Worm (Caenorhabditis elegans) whole organism, midembryonic: ENCODE data around the gene asp-15.
A peak's percentile ranks its signal among the peaks of the same experiment; 100 is the strongest.
"Not testable (repeated sequence)": the region's sequence is repeated elsewhere in the genome, so short reads cannot be mapped to it uniquely, and the experiment has no call there.

Experiments used
- T22C8.4 ChIP-seq: fragments of 200-800 bp; sonication (Bioruptor generic); IDR thresholded peaks from 2 replicates; pipeline ENCODE4 v1.3.6; 2022; ENCODE audit warnings: missing genetic modification characterization, missing compliant biosample characterization
- cog-1 ChIP-seq: sonication (generic microtip); optimal IDR thresholded peaks from 2 replicates; lab custom pipeline; 2016; ENCODE audit warnings: missing genetic modification characterization, missing compliant biosample characterization
- flt-1 ChIP-seq: fragments of 200-800 bp; sonication (Bioruptor generic); IDR thresholded peaks from 2 replicates; pipeline ENCODE4 v1.3.6; 2022; ENCODE audit warnings: missing genetic modification characterization, missing compliant biosample characterization
- klf-2 ChIP-seq: fragments of 200-800 bp; sonication (Bioruptor generic); conservative IDR thresholded peaks from 2 replicates; pipeline ENCODE4 v1.3.6; 2022; ENCODE audit warnings: missing genetic modification reagents, missing genetic modification characterization, missing compliant biosample characterization
- med-1 ChIP-seq: sonication (generic microtip); optimal IDR thresholded peaks from 2 replicates; lab custom pipeline; 2017; ENCODE audit warnings: missing genetic modification characterization, mild to moderate bottlenecking, missing compliant biosample characterization, antibody characterized with exemption, missing genetic modification reagents; ENCODE audit not compliant: insufficient read depth
- ref-1 ChIP-seq: fragments of 200-800 bp; sonication (Bioruptor generic); conservative IDR thresholded peaks from 2 replicates; pipeline ENCODE4 v1.3.6; 2022; ENCODE audit warnings: missing genetic modification reagents, missing genetic modification characterization, missing compliant biosample characterization
- tab-1 ChIP-seq: fragments of 200-800 bp; sonication (Bioruptor generic); IDR thresholded peaks from 2 replicates; pipeline ENCODE4 v1.3.6; 2022; ENCODE audit warnings: missing genetic modification characterization, missing compliant biosample characterization
- ztf-23 ChIP-seq: fragments of 200-800 bp; sonication (Bioruptor generic); IDR thresholded peaks from 2 replicates; pipeline ENCODE4 v1.3.6; 2022; ENCODE audit warnings: missing genetic modification reagents, missing genetic modification characterization, missing compliant biosample characterization

DNA sequence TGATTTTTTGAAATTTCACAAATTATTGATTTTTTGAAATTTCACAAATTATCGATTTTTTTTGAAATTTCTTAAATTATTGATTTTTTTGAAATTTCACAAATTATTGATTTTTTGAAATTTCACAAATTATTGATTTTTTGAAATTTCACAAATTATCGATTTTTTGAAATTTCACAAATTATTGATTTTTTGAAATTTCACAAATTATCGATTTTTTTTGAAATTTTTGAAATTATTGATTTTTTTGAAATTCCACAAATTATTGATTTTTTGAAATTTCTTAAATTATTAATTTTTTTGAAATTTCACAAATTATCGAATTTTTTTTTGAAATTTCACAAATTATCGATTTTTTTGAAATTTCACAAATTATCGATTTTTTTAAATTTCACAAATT, 30.5 kb upstream of the asp-15 start:
- TF ChIP-seq flt-1 (GFP tag; lab: Robert Waterston, UW); tab-1 (GFP tag; lab: Robert Waterston, UW); ztf-23; klf-2 (GFP tag; lab: Robert Waterston, UW); med-1 (GFP tag; lab: Kevin White, UChicago); cog-1; ref-1 (GFP tag; lab: Robert Waterston, UW): not testable (repeated sequence)
- TF ChIP-seq T22C8.4 (GFP tag; lab: Robert Waterston, UW): peak; percentile 92
